Fruit fly (Drosophila melanogaster): ENCODE results near the gene rdx.

rdx gene

dm6 chr3R:13949571-13949970 is 82.3 kb downstream of the rdx start:
- TF ChIP-seq CG10321 (GFP tag; IDR thresholded peaks at IDR 0.05) = no peak
- peak; percentile 25; the same call in 1 of the 2 replicates for TF ChIP-seq chm (GFP tag; IDR thresholded peaks at IDR 0.05)
- TF ChIP-seq Nf-YB (GFP tag; optimal IDR thresholded peaks at IDR 0.05) = peak; percentile 76
- TF ChIP-seq Nf-YC (tag; optimal IDR thresholded peaks at IDR 0.05) = peak; percentile 71

- TF ChIP-seq CG12942 (GFP tag; optimal IDR thresholded peaks at IDR 0.05) (no peak), zen (tag; optimal IDR thresholded peaks at IDR 0.05) (peak; percentile 4), pum (GFP tag; optimal IDR thresholded peaks at IDR 0.05) (no peak), ara (GFP tag; IDR thresholded peaks at IDR 0.05) (no peak), CTCF (GFP tag; optimal IDR thresholded peaks at IDR 0.05) (peak; percentile 66)
Measured at dm6 chr3R:13948237-13948636, 83.6 kb downstream of the rdx start, which contains the start of gene CG31517. Gene CG31517 (plus strand): TSS chr3R:13948420.

DNA sequence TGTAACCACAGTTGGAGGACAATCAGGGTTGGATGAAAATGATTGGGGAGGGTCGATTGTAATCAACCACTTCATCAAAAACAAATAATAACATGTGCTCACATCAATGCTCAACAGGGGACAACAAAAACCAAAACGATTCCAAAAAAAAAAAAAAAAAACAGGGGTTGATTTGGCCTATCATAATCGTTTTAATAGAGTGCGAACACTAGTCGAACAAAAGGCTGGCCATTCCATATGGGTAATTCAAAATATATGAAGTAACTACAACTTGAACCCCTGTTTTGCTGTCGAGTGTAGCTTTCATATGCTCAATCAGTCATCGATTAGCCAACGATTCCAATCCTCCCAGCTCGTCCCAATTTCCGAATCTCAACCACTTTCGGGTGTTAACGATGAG is 84.4 kb downstream of the rdx start:
- TF ChIP-seq ci (GFP tag; IDR thresholded peaks at IDR 0.05) (0 out of 3 replicates have a peak, but pooled peaks have one; percentile 18), CG4360 (GFP tag; IDR thresholded peaks at IDR 0.05) (0 out of 2 replicates have a peak, but pooled peaks have one; percentile 13), Nf-YB (GFP tag; optimal IDR thresholded peaks at IDR 0.05) (peak; percentile 77), CG4328 (GFP tag; optimal IDR thresholded peaks at IDR 0.05) (no peak), CG2889 (GFP tag; IDR thresholded peaks at IDR 0.05) (0 out of 3 replicates have a peak, but pooled peaks have one; percentile 26), HLH4C (GFP tag; IDR thresholded peaks at IDR 0.05; ENCODE audit: partially characterized antibody) (no peak), YL-1 (GFP tag; optimal IDR thresholded peaks at IDR 0.05) (no peak), Nf-YC (tag; optimal IDR thresholded peaks at IDR 0.05) (peak; percentile 55), CG12071 (GFP tag; optimal IDR thresholded peaks at IDR 0.05) (no peak), sqz (GFP tag; optimal IDR thresholded peaks at IDR 0.05) (peak; percentile 79), sens (GFP tag) (peak; percentile 75), nom (GFP tag; optimal IDR thresholded peaks at IDR 0.05) (no peak), gsb-n (tag; optimal IDR thresholded peaks at IDR 0.05) (peak; percentile 14), eve (GFP tag; optimal IDR thresholded peaks at IDR 0.05) (peak in 1 of 2 experiments; percentile 3)

DNA sequence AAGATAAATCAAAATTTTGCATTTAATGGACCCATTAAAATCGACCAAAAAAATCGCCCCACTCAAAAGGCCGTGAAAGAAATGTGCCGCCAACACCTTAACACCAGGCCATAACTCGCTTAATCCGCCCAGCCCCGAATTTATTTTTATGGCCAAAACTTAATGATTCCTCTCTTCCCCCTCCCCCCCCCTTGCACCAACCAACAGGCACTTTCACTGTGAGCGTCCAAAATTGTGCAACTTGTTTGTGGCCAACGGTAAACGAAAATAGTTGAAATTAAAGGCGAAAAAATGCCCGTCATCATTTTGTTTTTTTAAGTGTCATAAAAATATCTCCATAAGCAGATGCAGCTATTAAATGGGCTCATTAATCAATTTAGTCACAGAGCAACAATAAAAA is 85.7 kb downstream of the rdx start:
- TF ChIP-seq lilli (GFP tag; optimal IDR thresholded peaks at IDR 0.05) (no peak), zfh2 (GFP tag; optimal IDR thresholded peaks at IDR 0.05) (no peak), crol (GFP tag; IDR thresholded peaks at IDR 0.05) (peak; percentile 52), Dip2 (GFP tag; IDR thresholded peaks at IDR 0.05) (no peak), Blimp-1 (GFP tag; optimal IDR thresholded peaks at IDR 0.05) (peak; percentile 58), CG13775 (GFP tag; optimal IDR thresholded peaks at IDR 0.05) (no peak), Abd-B (GFP tag; optimal IDR thresholded peaks at IDR 0.05) (peak; percentile 13), CG1792 (GFP tag; optimal IDR thresholded peaks at IDR 0.05) (no peak), vvl (GFP tag; IDR thresholded peaks at IDR 0.05) (peak; percentile 24; the same call in 1 of the 2 replicates), ci (GFP tag; IDR thresholded peaks at IDR 0.05) (0 out of 3 replicates have a peak, but pooled peaks have one; percentile 23), CG34376 (GFP tag; optimal IDR thresholded peaks at IDR 0.05) (no peak), Ssrp (tag; optimal IDR thresholded peaks at IDR 0.05) (no peak), TFAM (GFP tag; optimal IDR thresholded peaks at IDR 0.05) (no peak), oc (tag; optimal IDR thresholded peaks at IDR 0.05) (peak; percentile 39)

dm6 chr3R:13945712-13946111 is 86.1 kb downstream of the rdx start, which contains the start of gene Art6:
Gene Art6 (minus strand): TSS chr3R:13945812.
- TF ChIP-seq zen (tag; optimal IDR thresholded peaks at IDR 0.05) (no peak), zf30C (GFP tag; optimal IDR thresholded peaks at IDR 0.05) (no peak), grn (GFP tag; optimal IDR thresholded peaks at IDR 0.05) (no peak), CG12219 (GFP tag; optimal IDR thresholded peaks at IDR 0.05) (no peak), ac (GFP tag; optimal IDR thresholded peaks at IDR 0.05) (no peak), CG32767 (GFP tag; IDR thresholded peaks at IDR 0.05) (no peak), CG7839 (tag; optimal IDR thresholded peaks at IDR 0.05) (no peak), CG3847 (GFP tag; IDR thresholded peaks at IDR 0.05) (no peak), MBD-R2 (GFP tag; IDR thresholded peaks at IDR 0.05) (no peak), zen2 (GFP tag; IDR thresholded peaks at IDR 0.05; ENCODE audit: partially characterized antibody) (no peak), org-1 (GFP tag; optimal IDR thresholded peaks at IDR 0.05) (no peak), CG18476 (GFP tag; optimal IDR thresholded peaks at IDR 0.05) (no peak), CG43689 (GFP tag; IDR thresholded peaks at IDR 0.05) (no peak)

Measured in whole organism, embryonic.